Worm (Caenorhabditis elegans) whole organism, young adult: Measurements from ENCODE around the gene cdt-2.

Experiments
- B0336.3 ChIP-seq: fragments of 200-800 bp; sonication (Bioruptor generic); IDR thresholded peaks from 2 replicates; pipeline ENCODE4 v1.3.6; 2022; ENCODE audit warnings: missing genetic modification characterization, missing compliant biosample characterization
- D2030.7 ChIP-seq: fragments of 200-800 bp; sonication (Bioruptor generic); IDR thresholded peaks from 2 replicates; pipeline ENCODE4 v1.3.6; 2022; ENCODE audit warnings: missing genetic modification reagents, missing genetic modification characterization, missing compliant biosample characterization
- F10E7.11 ChIP-seq: sonication (generic microtip); optimal IDR thresholded peaks from 2 replicates; lab custom pipeline; 2017; ENCODE audit warnings: mild to moderate bottlenecking, missing genetic modification characterization, moderate library complexity, missing compliant biosample characterization
- F37B4.10 ChIP-seq: fragments of 200-800 bp; sonication (Bioruptor generic); IDR thresholded peaks from 2 replicates; pipeline ENCODE4 v1.3.6; 2022; ENCODE audit warnings: missing genetic modification characterization, missing compliant biosample characterization
- F49E8.2 ChIP-seq: sonication (generic microtip); optimal IDR thresholded peaks from 3 replicates; lab custom pipeline; 2017; ENCODE audit warnings: missing genetic modification characterization, mild to moderate bottlenecking, missing compliant biosample characterization, antibody characterized with exemption, moderate library complexity; ENCODE audit not compliant: insufficient read depth
- F55B11.4 ChIP-seq: sonication (generic microtip); optimal IDR thresholded peaks from 2 replicates; lab custom pipeline; 2016; ENCODE audit warnings: missing compliant biosample characterization, missing genetic modification characterization, borderline replicate concordance; ENCODE audit not compliant: insufficient read depth
- Y56A3A.18 ChIP-seq: fragments of 200-800 bp; sonication (Bioruptor generic); IDR thresholded peaks from 2 replicates; pipeline ENCODE4 v1.3.6; 2022; ENCODE audit warnings: missing genetic modification reagents, missing genetic modification characterization, missing compliant biosample characterization
- Y67H2A.10 ChIP-seq: fragments of 200-800 bp; sonication (Bioruptor generic); conservative IDR thresholded peaks from 2 replicates; pipeline ENCODE4 v1.3.6; 2022; ENCODE audit warnings: missing genetic modification reagents, missing genetic modification characterization, missing compliant biosample characterization
- Y79H2A.3 ChIP-seq: fragments of 200-800 bp; sonication (Bioruptor generic); conservative IDR thresholded peaks from 2 replicates; pipeline ENCODE4 v1.3.6; 2022; ENCODE audit warnings: missing genetic modification reagents, missing genetic modification characterization, missing compliant biosample characterization
- ZK185.1 ChIP-seq: sonication (generic microtip); optimal IDR thresholded peaks from 2 replicates; lab custom pipeline; 2016; ENCODE audit warnings: mild to moderate bottlenecking, missing genetic modification characterization, missing compliant biosample characterization; ENCODE audit not compliant: poor library complexity, severe bottlenecking
- aptf-2 ChIP-seq: fragments of 200-800 bp; sonication (Bioruptor generic); conservative IDR thresholded peaks from 2 replicates; pipeline ENCODE4 v1.3.6; 2022; ENCODE audit warnings: missing genetic modification reagents, missing genetic modification characterization, missing compliant biosample characterization
- athp-1 ChIP-seq: sonication (generic microtip); optimal IDR thresholded peaks from 2 replicates; lab custom pipeline; 2017; ENCODE audit warnings: mild to moderate bottlenecking, missing genetic modification characterization, missing compliant biosample characterization
- attf-3 ChIP-seq: fragments of 200-800 bp; sonication (Bioruptor generic); conservative IDR thresholded peaks from 2 replicates; pipeline ENCODE4 v1.3.6; 2022; ENCODE audit warnings: missing genetic modification reagents, missing genetic modification characterization, missing compliant biosample characterization
- attf-6 ChIP-seq: fragments of 200-800 bp; sonication (Bioruptor generic); IDR thresholded peaks from 2 replicates; pipeline ENCODE4 v1.3.6; 2022; ENCODE audit warnings: missing genetic modification reagents, missing genetic modification characterization, missing compliant biosample characterization
- bed-1 ChIP-seq: fragments of 200-800 bp; sonication (Bioruptor generic); IDR thresholded peaks from 2 replicates; pipeline ENCODE4 v1.3.6; 2022; ENCODE audit warnings: missing genetic modification reagents, missing genetic modification characterization, missing compliant biosample characterization
- bed-2 ChIP-seq: fragments of 200-800 bp; sonication (Bioruptor generic); IDR thresholded peaks from 2 replicates; pipeline ENCODE4 v1.3.6; 2022; ENCODE audit warnings: missing genetic modification reagents, missing genetic modification characterization, missing compliant biosample characterization
- ccch-3 ChIP-seq: fragments of 200-800 bp; sonication (Bioruptor generic); optimal IDR thresholded peaks from 2 replicates; lab custom pipeline; 2018; ENCODE audit warnings: mild to moderate bottlenecking, missing genetic modification characterization, missing compliant biosample characterization
- cebp-1 ChIP-seq, 2 experiments: fragments of 200-800 bp in 1 of 2; sonication (Bioruptor generic) in 1 of 2; sonication (generic microtip) in 1 of 2; IDR thresholded peaks in 1 of 2; optimal IDR thresholded peaks in 1 of 2; 2 replicates each; pipeline versions ENCODE4 v1.3.6 to Lab custom; 2017 to 2022; ENCODE audit warnings: missing compliant biosample characterization in 2 of 2, missing genetic modification characterization in 2 of 2, mild to moderate bottlenecking in 1 of 2, missing genetic modification reagents in 1 of 2, moderate library complexity in 1 of 2
- ceh-100 ChIP-seq: fragments of 200-800 bp; sonication (Bioruptor generic); IDR thresholded peaks from 2 replicates; pipeline ENCODE4 v1.3.6; 2022; ENCODE audit warnings: missing genetic modification reagents, missing genetic modification characterization, missing compliant biosample characterization
- ceh-58 ChIP-seq: fragments of 200-800 bp; sonication (Bioruptor generic); IDR thresholded peaks from 2 replicates; pipeline ENCODE4 v1.3.6; 2022; ENCODE audit warnings: missing genetic modification characterization, missing compliant biosample characterization
- dox-1 ChIP-seq: fragments of 200-800 bp; sonication (Bioruptor generic); IDR thresholded peaks from 2 replicates; pipeline ENCODE4 v1.3.6; 2022; ENCODE audit warnings: missing genetic modification reagents, missing genetic modification characterization, missing compliant biosample characterization
- hmg-1.2 ChIP-seq: fragments of 200-800 bp; sonication (Bioruptor generic); IDR thresholded peaks from 2 replicates; pipeline ENCODE4 v1.3.6; 2022; ENCODE audit warnings: missing genetic modification reagents, missing genetic modification characterization, missing compliant biosample characterization
- hmg-20 ChIP-seq: fragments of 200-800 bp; sonication (Bioruptor generic); IDR thresholded peaks from 2 replicates; pipeline ENCODE4 v1.3.6; 2022; ENCODE audit warnings: missing genetic modification reagents, missing genetic modification characterization, missing compliant biosample characterization
- lin-26 ChIP-seq: fragments of 200-800 bp; sonication (Bioruptor generic); IDR thresholded peaks from 2 replicates; pipeline ENCODE4 v1.3.6; 2022; ENCODE audit warnings: missing genetic modification reagents, missing genetic modification characterization, missing compliant biosample characterization
- lir-1 ChIP-seq: fragments of 200-800 bp; sonication (Bioruptor generic); conservative IDR thresholded peaks from 2 replicates; pipeline ENCODE4 v1.3.6; 2022; ENCODE audit warnings: missing genetic modification reagents, missing genetic modification characterization, missing compliant biosample characterization
- madf-3 ChIP-seq: fragments of 200-800 bp; sonication (Bioruptor generic); IDR thresholded peaks from 2 replicates; pipeline ENCODE4 v1.3.6; 2022; ENCODE audit warnings: missing genetic modification reagents, missing genetic modification characterization, missing compliant biosample characterization
- madf-8 ChIP-seq: fragments of 200-800 bp; sonication (Bioruptor generic); conservative IDR thresholded peaks from 2 replicates; pipeline ENCODE4 v1.3.6; 2022; ENCODE audit warnings: missing genetic modification reagents, missing genetic modification characterization, missing compliant biosample characterization
- mel-28 ChIP-seq: sonication (generic microtip); optimal IDR thresholded peaks from 2 replicates; lab custom pipeline; 2016; ENCODE audit warnings: borderline replicate concordance, mild to moderate bottlenecking, missing genetic modification characterization, missing compliant biosample characterization
- mes-4 ChIP-seq: sonication (generic microtip); optimal IDR thresholded peaks from 2 replicates; lab custom pipeline; 2016; ENCODE audit warnings: missing genotype, missing genetic modification characterization, missing compliant biosample characterization
- nfya-2 ChIP-seq: fragments of 200-800 bp; sonication (Bioruptor generic); IDR thresholded peaks from 2 replicates; pipeline ENCODE4 v1.3.6; 2022; ENCODE audit warnings: missing genetic modification reagents, missing genetic modification characterization, missing compliant biosample characterization
- nfyb-1 ChIP-seq: fragments of 200-800 bp; sonication (Bioruptor generic); IDR thresholded peaks from 2 replicates; pipeline ENCODE4 v1.3.6; 2022; ENCODE audit warnings: missing genetic modification reagents, missing genetic modification characterization, missing compliant biosample characterization
- nhr-120 ChIP-seq: fragments of 200-800 bp; sonication (Bioruptor generic); IDR thresholded peaks from 2 replicates; pipeline ENCODE4 v1.3.6; 2022; ENCODE audit warnings: missing genetic modification characterization, missing compliant biosample characterization
- snpc-4 ChIP-seq, 5 experiments: fragments of 150-350 bp in 1 of 5; sonication (generic microtip) in 4 of 5; optimal IDR thresholded peaks; 2 replicates each; lab custom pipeline; 2014 to 2018; ENCODE audit warnings: missing genetic modification characterization in 5 of 5, missing biosample characterization in 3 of 5, antibody characterized with exemption in 2 of 5, mild to moderate bottlenecking in 2 of 5, missing compliant biosample characterization in 2 of 5, missing genotype in 2 of 5, moderate library complexity in 2 of 5, missing genetic modification reagents in 1 of 5
- unc-130 ChIP-seq: sonication (generic microtip); optimal IDR thresholded peaks from 2 replicates; lab custom pipeline; 2016; ENCODE audit warnings: missing genetic modification reagents, missing genetic modification characterization, missing compliant biosample characterization
- xnd-1 ChIP-seq: sonication (generic microtip); optimal IDR thresholded peaks from 2 replicates; lab custom pipeline; 2016; ENCODE audit warnings: missing genotype, missing genetic modification reagents, missing genetic modification characterization, missing compliant biosample characterization

Gene cdt-2

DNA sequence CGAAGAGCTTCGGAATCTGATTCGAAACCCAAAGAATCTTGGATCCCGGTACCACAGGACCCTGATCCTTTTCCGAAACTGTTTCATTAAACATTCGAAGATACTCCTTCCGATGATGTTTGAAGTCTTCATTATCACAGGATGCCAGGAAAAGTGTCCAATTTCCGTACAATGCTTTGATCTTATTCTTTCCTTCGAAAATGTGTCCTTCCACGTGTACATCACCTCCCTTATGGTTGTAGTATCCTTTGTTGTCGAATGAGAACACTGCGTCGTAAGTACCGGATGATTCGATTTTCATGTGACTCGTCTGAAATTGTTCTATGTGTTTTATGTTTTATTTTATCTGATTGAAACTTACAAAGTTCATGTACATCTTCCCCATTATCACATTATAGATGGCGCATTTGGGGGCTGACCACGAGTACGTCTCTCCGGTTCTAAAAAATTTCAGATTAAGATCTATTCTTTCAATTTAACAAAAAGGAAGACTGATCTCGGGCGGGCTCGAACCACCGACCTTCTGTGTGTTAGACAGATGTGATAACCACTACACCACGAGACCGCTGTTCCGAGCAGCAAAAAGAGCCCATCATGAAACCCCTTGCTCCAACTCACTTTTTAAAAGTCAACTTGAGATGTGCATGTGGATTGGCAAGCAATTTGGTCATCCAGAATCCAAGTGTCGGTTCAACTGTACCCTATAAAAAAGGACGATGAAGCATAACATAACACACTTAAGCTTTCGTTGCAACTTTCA lies 21.8 kb upstream of the cdt-2 start (continued):
- TF ChIP-seq bed-2 (GFP tag; lab: Robert Waterston, UW) (no peak), F49E8.2 (no peak), athp-1 (tag; lab: Kevin White, UChicago) (no peak), lir-1 (GFP tag; lab: Robert Waterston, UW) (no peak), cebp-1 (GFP tag; IDR thresholded peaks at IDR 0.05; lab: Robert Waterston, UW) (no peak), cebp-1 (tag; optimal IDR thresholded peaks at IDR 0.05; lab: Kevin White, UChicago) (peak; percentile 13), lin-26 (GFP tag; lab: Robert Waterston, UW) (peak; percentile 61; the same call in 1 of the 2 replicates), unc-130 (GFP tag; lab: Kevin White, UChicago) (no peak), snpc-4 (GFP tag; optimal IDR thresholded peaks at IDR 0.05; lab: Kevin White, UChicago) (no peak), snpc-4 (tag; optimal IDR thresholded peaks at IDR 0.05; lab: Kevin White, UChicago) (peak in 1 of 4 experiments; percentile 59), nfyb-1 (GFP tag; lab: Robert Waterston, UW) (0 out of 2 replicates have a peak, but pooled peaks have one; percentile 62), Y56A3A.18 (no peak), Y79H2A.3 (GFP tag; lab: Robert Waterston, UW) (0 out of 2 replicates have a peak, but pooled peaks have one; percentile 31), Y67H2A.10 (GFP tag; lab: Robert Waterston, UW) (no peak), dox-1 (0 out of 2 replicates have a peak, but pooled peaks have one; percentile 29), nhr-120 (GFP tag; lab: Robert Waterston, UW) (no peak)

DNA sequence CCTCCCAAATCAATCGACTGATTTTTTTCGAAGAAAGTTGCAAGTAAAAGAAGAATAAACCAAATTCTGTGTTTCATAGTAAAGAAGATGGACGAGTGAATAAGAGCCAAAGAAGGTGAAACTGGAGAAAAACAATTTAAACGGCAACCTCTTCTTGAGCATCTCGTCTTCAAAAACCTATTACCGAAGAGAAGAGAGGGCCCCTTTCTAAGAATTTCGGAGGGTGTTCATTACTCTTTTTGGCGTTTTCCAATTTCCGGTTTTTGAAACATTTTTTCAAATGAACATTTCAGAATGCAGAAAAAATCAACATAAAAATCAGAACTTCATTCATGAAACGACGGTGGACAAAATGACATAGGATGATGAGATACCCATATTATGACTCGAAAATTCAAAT lies 20.6 kb upstream of the cdt-2 start, which contains the start of gene nmr-2:
nmr-2 (minus strand) TSS at position 101 of the 400 bp plus-strand sequence.
- no peak for TF ChIP-seq ZK185.1
- TF ChIP-seq ceh-100 (GFP tag; lab: Robert Waterston, UW): no peak
- no peak for TF ChIP-seq ccch-3 (GFP tag; lab: Kevin White, UChicago)
- no peak for TF ChIP-seq madf-3 (GFP tag; lab: Robert Waterston, UW)
- no peak for TF ChIP-seq F37B4.10 (GFP tag; lab: Robert Waterston, UW)
- TF ChIP-seq B0336.3 (GFP tag; lab: Robert Waterston, UW): no peak
- no peak for TF ChIP-seq D2030.7 (GFP tag; lab: Robert Waterston, UW)
- TF ChIP-seq attf-3 (GFP tag; lab: Robert Waterston, UW): no peak
- no peak for TF ChIP-seq F55B11.4 (tag; lab: Kevin White, UChicago)
- TF ChIP-seq aptf-2 (GFP tag; lab: Robert Waterston, UW): no peak
- no peak for TF ChIP-seq bed-1
- TF ChIP-seq hmg-20 (GFP tag; lab: Robert Waterston, UW): no peak
- TF ChIP-seq mes-4 (tag; lab: Kevin White, UChicago): no peak
- no peak for TF ChIP-seq nfya-2 (GFP tag; lab: Robert Waterston, UW)
- TF ChIP-seq, all 124 proteins: peak for 0

DNA sequence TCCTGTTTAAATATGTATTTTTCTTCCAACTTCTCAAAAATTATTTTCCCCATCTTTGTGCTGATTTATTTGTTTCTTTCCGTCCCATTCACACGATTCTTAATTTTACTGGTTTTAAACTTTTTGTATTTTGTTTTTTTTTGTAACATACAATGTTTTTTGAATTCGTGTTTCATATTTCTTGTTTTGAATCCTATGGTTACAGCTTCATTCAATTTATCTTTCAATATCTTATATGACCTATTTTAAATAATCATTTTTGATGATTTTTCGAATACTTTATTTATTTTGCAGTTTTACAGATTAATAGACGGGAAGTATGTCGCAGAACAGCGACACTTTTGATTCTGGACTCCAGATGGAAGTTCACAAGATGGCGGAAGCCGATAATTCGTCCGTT lies 13.9 kb upstream of the cdt-2 start, which contains the start of gene hrde-2:
hrde-2 (plus strand) TSS at position 301 of the 400 bp plus-strand sequence.
- TF ChIP-seq ceh-58 (GFP tag; lab: Robert Waterston, UW): no peak
- no peak for TF ChIP-seq madf-8 (GFP tag; lab: Robert Waterston, UW)
- TF ChIP-seq F10E7.11 (tag; lab: Kevin White, UChicago): no peak
- TF ChIP-seq hmg-1.2 (GFP tag; lab: Robert Waterston, UW): no peak
- no peak for TF ChIP-seq mel-28 (tag; lab: Kevin White, UChicago)
- TF ChIP-seq nhr-120 (GFP tag; lab: Robert Waterston, UW): no peak
- TF ChIP-seq attf-6 (GFP tag; lab: Robert Waterston, UW): no peak
- TF ChIP-seq xnd-1 (tag; lab: Kevin White, UChicago): no peak
